Worm (Caenorhabditis elegans): Measurements from ENCODE around the gene C29E4.14.
A peak's percentile ranks its signal among the peaks of the same experiment; 100 is the strongest.

Gene C29E4.14

ce11 chrIII:7933235-7933634 is 13.3 kb downstream of the C29E4.14 start, which contains the start of gene ran-2:
ran-2 (plus strand) TSS chrIII:7933535.
- TF ChIP-seq fos-1 (tag; optimal IDR thresholded peaks at IDR 0.05) (peak; percentile 34), unc-39 (tag; optimal IDR thresholded peaks at IDR 0.05) (no peak), lin-13 (GFP tag; optimal IDR thresholded peaks at IDR 0.05) (no peak), blmp-1 (tag; optimal IDR thresholded peaks at IDR 0.05; ENCODE audit: insufficient read depth) (peak; percentile 6), lsy-2 (tag; optimal IDR thresholded peaks at IDR 0.05) (no peak), nhr-12 (tag; optimal IDR thresholded peaks at IDR 0.05) (no peak), C34F6.9 (tag; optimal IDR thresholded peaks at IDR 0.05) (no peak), gmeb-1 (tag; optimal IDR thresholded peaks at IDR 0.05) (no peak)

- TF ChIP-seq nhr-129 (tag; optimal IDR thresholded peaks at IDR 0.05) (no peak), nhr-11 (tag; optimal IDR thresholded peaks at IDR 0.05) (no peak), zag-1 (tag; optimal IDR thresholded peaks at IDR 0.05) (no peak), ztf-1 (GFP tag; conservative IDR thresholded peaks at IDR 0.05) (no peak), ZK546.5 (tag; optimal IDR thresholded peaks at IDR 0.05) (no peak), mdl-1 (tag; optimal IDR thresholded peaks at IDR 0.05) (no peak), ceh-16 (tag; optimal IDR thresholded peaks at IDR 0.05) (no peak), lin-13 (GFP tag; optimal IDR thresholded peaks at IDR 0.05) (no peak), sem-4 (tag; optimal IDR thresholded peaks at IDR 0.05) (no peak), gmeb-1 (tag; optimal IDR thresholded peaks at IDR 0.05) (no peak), skn-1 (tag; optimal IDR thresholded peaks at IDR 0.05) (no peak), unc-62 (GFP tag; optimal IDR thresholded peaks at IDR 0.05) (no peak), F13H6.1 (tag; optimal IDR thresholded peaks at IDR 0.05) (no peak), unc-39 (tag; optimal IDR thresholded peaks at IDR 0.05) (no peak), sma-3 (GFP tag; optimal IDR thresholded peaks at IDR 0.05) (no peak), aly-2 (tag; optimal IDR thresholded peaks at IDR 0.05) (no peak), mab-5 (tag; optimal IDR thresholded peaks at IDR 0.05) (no peak), nhr-10 (tag; optimal IDR thresholded peaks at IDR 0.05) (no peak)
These were observed 17.6 kb downstream of the C29E4.14 start, which contains the start of gene C29E4.10 for ce11 chrIII:7937548-7937947. C29E4.10 (plus strand) TSS chrIII:7937848.

- TF ChIP-seq sma-3 (GFP tag; optimal IDR thresholded peaks at IDR 0.05) (peak; percentile 61), nhr-11 (tag; optimal IDR thresholded peaks at IDR 0.05) (no peak), mbf-1 (tag; optimal IDR thresholded peaks at IDR 0.05) (no peak), fos-1 (tag; optimal IDR thresholded peaks at IDR 0.05) (no peak), nhr-21 (tag; optimal IDR thresholded peaks at IDR 0.05) (peak; percentile 42), elt-1 (tag; optimal IDR thresholded peaks at IDR 0.05) (no peak), R02D3.7 (tag; optimal IDR thresholded peaks at IDR 0.05) (peak; percentile 20), lsy-2 (tag; optimal IDR thresholded peaks at IDR 0.05) (peak; percentile 51 to 88), nhr-25 (tag; optimal IDR thresholded peaks at IDR 0.05) (peak; percentile 60), ceh-16 (tag; optimal IDR thresholded peaks at IDR 0.05) (no peak), zag-1 (tag; optimal IDR thresholded peaks at IDR 0.05) (no peak), egl-27 (tag; optimal IDR thresholded peaks at IDR 0.05) (no peak), snpc-4 (tag; optimal IDR thresholded peaks at IDR 0.05) (no peak), F13H6.1 (tag; optimal IDR thresholded peaks at IDR 0.05) (peak; percentile 46), elt-3 (tag; optimal IDR thresholded peaks at IDR 0.05) (no peak), lin-13 (GFP tag; optimal IDR thresholded peaks at IDR 0.05) (peak; percentile 68), sem-4 (tag; optimal IDR thresholded peaks at IDR 0.05) (no peak), nhr-12 (tag; optimal IDR thresholded peaks at IDR 0.05) (no peak), nhr-23 (tag; optimal IDR thresholded peaks at IDR 0.05) (no peak), nhr-129 (tag; optimal IDR thresholded peaks at IDR 0.05) (peak; percentile 64), gmeb-1 (tag; optimal IDR thresholded peaks at IDR 0.05) (peak; percentile 97), nhr-237 (tag; optimal IDR thresholded peaks at IDR 0.05) (no peak), ZK546.5 (tag; optimal IDR thresholded peaks at IDR 0.05) (no peak), C34F6.9 (tag; optimal IDR thresholded peaks at IDR 0.05) (peak; percentile 81), skn-1 (tag; optimal IDR thresholded peaks at IDR 0.05) (no peak), unc-39 (tag; optimal IDR thresholded peaks at IDR 0.05) (no peak), crh-2 (tag; optimal IDR thresholded peaks at IDR 0.05) (peak; percentile 49), ama-1 (optimal IDR thresholded peaks at IDR 0.05) (peak; percentile 31), unc-55 (GFP tag; optimal IDR thresholded peaks at IDR 0.05) (peak; percentile 86), nhr-77 (tag; optimal IDR thresholded peaks at IDR 0.05) (peak; percentile 30), lin-11 (tag; optimal IDR thresholded peaks at IDR 0.05) (peak; percentile 70), sma-9 (GFP tag; optimal IDR thresholded peaks at IDR 0.05) (peak; percentile 58), sma-9 (tag; optimal IDR thresholded peaks at IDR 0.05) (no peak), mab-5 (tag; optimal IDR thresholded peaks at IDR 0.05) (peak; percentile 56), aly-2 (tag; optimal IDR thresholded peaks at IDR 0.05) (no peak), alr-1 (tag; optimal IDR thresholded peaks at IDR 0.05) (no peak)
These were observed 20.9 kb downstream of the C29E4.14 start, which contains the start of gene C29E4.12 for ce11 chrIII:7940819-7941218. C29E4.12 (plus strand) TSS chrIII:7941151.

Measured in whole organism, L2 larva.